Worm (Caenorhabditis elegans) whole organism, L1 larva: ENCODE data around the gene F26D11.12.

Experiments used
- ama-1 ChIP-seq: fragments of 150-350 bp; optimal IDR thresholded peaks from 2 replicates; lab custom pipeline; 2014
- ces-1 ChIP-seq: fragments of 150-350 bp; optimal IDR thresholded peaks from 2 replicates; lab custom pipeline; 2014; ENCODE audit warnings: missing biosample characterization, missing genetic modification reagents, missing genetic modification characterization
- efl-3 ChIP-seq: fragments of 200-800 bp; sonication (Bioruptor generic); optimal IDR thresholded peaks from 2 replicates; lab custom pipeline; 2018; ENCODE audit warnings: mild to moderate bottlenecking, missing genetic modification characterization, missing compliant biosample characterization
- fkh-4 ChIP-seq: sonication (generic microtip); optimal IDR thresholded peaks from 2 replicates; lab custom pipeline; 2016; ENCODE audit warnings: missing compliant biosample characterization, missing genetic modification characterization, borderline replicate concordance
- lsy-2 ChIP-seq, 2 experiments: fragments of 150-350 bp; optimal IDR thresholded peaks; 2 replicates each; lab custom pipeline; 2014; ENCODE audit warnings: missing biosample characterization in 2 of 2, missing genetic modification characterization in 2 of 2
- nhr-84 ChIP-seq: sonication (generic microtip); optimal IDR thresholded peaks from 2 replicates; lab custom pipeline; 2017; ENCODE audit warnings: missing biosample characterization, missing genetic modification characterization
- skn-1 ChIP-seq: fragments of 150-350 bp; optimal IDR thresholded peaks from 2 replicates; lab custom pipeline; 2014; ENCODE audit warnings: missing biosample characterization, missing genetic modification characterization
- snpc-4 ChIP-seq: fragments of 150-350 bp; optimal IDR thresholded peaks from 2 replicates; lab custom pipeline; 2014; ENCODE audit warnings: missing biosample characterization, missing genetic modification characterization
- unc-62 ChIP-seq: fragments of 150-350 bp; optimal IDR thresholded peaks from 2 replicates; lab custom pipeline; 2014; ENCODE audit warnings: missing biosample characterization, missing genetic modification reagents, missing genetic modification characterization
- ztf-11 ChIP-seq, 2 experiments: sonication (generic microtip); optimal IDR thresholded peaks; 2 replicates each; lab custom pipeline; 2016 to 2017; ENCODE audit warnings: missing genetic modification characterization in 2 of 2, missing biosample characterization in 1 of 2, missing compliant biosample characterization in 1 of 2

ce11 chrV:7955168-7955567 lies at the start of gene F26D11.12:
- no peak for TF ChIP-seq ces-1
- peak in 1 of 2 experiments; percentile 44 for TF ChIP-seq lsy-2 (tag; optimal IDR thresholded peaks at IDR 0.05; lab: Kevin White, UChicago)
- no peak for TF ChIP-seq fkh-4
- TF ChIP-seq efl-3 (GFP tag; lab: Kevin White, UChicago) = no peak
- peak; percentile 62 for TF ChIP-seq skn-1 (tag; lab: Kevin White, UChicago)
- no peak for TF ChIP-seq snpc-4 (tag; lab: Kevin White, UChicago)
- TF ChIP-seq ama-1 (lab: Kevin White, UChicago) = no peak
- no peak for TF ChIP-seq ztf-11 (tag; optimal IDR thresholded peaks at IDR 0.05; lab: Kevin White, UChicago)
- TF ChIP-seq nhr-84 = no peak
- TF ChIP-seq unc-62 (GFP tag; lab: Kevin White, UChicago) = no peak
